Fruit fly (Drosophila melanogaster) S2 (cell line): ENCODE data around the gene pigs.

Experiments
- CG8478 ChIP-seq: fragments of >200 bp; optimal IDR thresholded peaks from 2 replicates; lab custom pipeline; 2018
- CTCF ChIP-seq, 2 experiments: fragments of >200 bp; optimal IDR thresholded peaks; 2 replicates each; lab custom pipeline; 2018

pigs gene

DNA sequence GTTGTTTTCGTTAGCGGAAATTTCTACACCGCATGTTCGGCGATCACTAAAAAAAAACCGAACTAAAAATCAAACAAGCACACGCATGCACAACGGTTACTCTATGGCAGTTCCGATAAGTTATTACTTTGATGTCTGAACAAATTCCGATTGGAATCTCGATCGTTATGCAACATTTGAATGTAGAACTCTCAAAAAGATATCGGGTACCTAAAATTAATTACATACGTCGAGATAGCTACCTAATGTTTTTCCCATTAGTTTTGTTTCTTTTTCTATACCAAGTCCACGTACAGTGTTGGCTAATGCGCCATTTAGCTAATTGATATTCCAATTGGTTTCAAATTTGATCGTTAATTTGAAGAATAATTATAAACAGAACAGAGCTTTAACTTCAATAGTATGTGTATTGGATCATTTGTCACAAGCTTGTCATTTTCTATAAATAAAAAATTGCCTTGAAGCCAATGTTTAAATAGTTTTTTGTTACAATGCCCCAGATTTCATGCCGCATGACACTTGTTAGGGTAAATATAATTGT lies 101.2 kb downstream of the pigs start:
- TF ChIP-seq CG8478 (lab: Kevin White, UChicago), result no peak
- no peak for TF ChIP-seq CTCF (optimal IDR thresholded peaks at IDR 0.05; lab: Kevin White, UChicago)

- TF ChIP-seq CTCF (optimal IDR thresholded peaks at IDR 0.05; lab: Kevin White, UChicago) (no peak), CG8478 (lab: Kevin White, UChicago) (no peak)
Measured at dm6 chrX:6702028-6702433, 102.2 kb downstream of the pigs start.

- TF ChIP-seq CG8478 (lab: Kevin White, UChicago), result no peak
- no peak for TF ChIP-seq CTCF (optimal IDR thresholded peaks at IDR 0.05; lab: Kevin White, UChicago)
Measured at dm6 chrX:6702591-6702990, 102.7 kb downstream of the pigs start.
